Worm (Caenorhabditis elegans) whole organism, L1 larva: Measurements from ENCODE around the gene B0035.3.

Experiments
- F16B12.6 ChIP-seq: fragments of 150-350 bp; optimal IDR thresholded peaks from 2 replicates; lab custom pipeline; 2014; ENCODE audit warnings: missing biosample characterization, missing genetic modification characterization
- ama-1 ChIP-seq: fragments of 150-350 bp; optimal IDR thresholded peaks from 2 replicates; lab custom pipeline; 2014
- dpl-1 ChIP-seq, 3 experiments: fragments of 150-350 bp in 2 of 3; sonication (generic microtip) in 1 of 3; optimal IDR thresholded peaks; 2 replicates each; lab custom pipeline; 2014 to 2017; ENCODE audit warnings: missing biosample characterization in 3 of 3, missing genetic modification characterization in 3 of 3, missing genetic modification reagents in 3 of 3
- egl-27 ChIP-seq, 2 experiments: fragments of 150-350 bp in 1 of 2; sonication (generic microtip); optimal IDR thresholded peaks; 3 replicates each; lab custom pipeline; 2017 to 2018; ENCODE audit warnings: missing biosample characterization in 2 of 2, missing genetic modification characterization in 2 of 2, missing genetic modification reagents in 2 of 2
- mep-1 ChIP-seq: fragments of 150-350 bp; optimal IDR thresholded peaks from 2 replicates; lab custom pipeline; 2014; ENCODE audit warnings: missing biosample characterization, missing genetic modification characterization
- nhr-85 ChIP-seq: sonication (generic microtip); peaks from one replicate; lab custom pipeline; 2016; ENCODE audit warnings: missing genetic modification characterization, inconsistent platforms, missing compliant biosample characterization
- sptf-1 ChIP-seq: fragments of 150-350 bp; optimal IDR thresholded peaks from 2 replicates; lab custom pipeline; 2014; ENCODE audit warnings: missing biosample characterization, missing genetic modification characterization
- tbx-2 ChIP-seq: sonication (generic microtip); optimal IDR thresholded peaks from 2 replicates; lab custom pipeline; 2016; ENCODE audit warnings: missing genetic modification characterization, missing compliant biosample characterization
- ztf-4 ChIP-seq: fragments of 150-350 bp; optimal IDR thresholded peaks from 2 replicates; lab custom pipeline; 2014; ENCODE audit warnings: missing biosample characterization, missing genetic modification characterization

DNA sequence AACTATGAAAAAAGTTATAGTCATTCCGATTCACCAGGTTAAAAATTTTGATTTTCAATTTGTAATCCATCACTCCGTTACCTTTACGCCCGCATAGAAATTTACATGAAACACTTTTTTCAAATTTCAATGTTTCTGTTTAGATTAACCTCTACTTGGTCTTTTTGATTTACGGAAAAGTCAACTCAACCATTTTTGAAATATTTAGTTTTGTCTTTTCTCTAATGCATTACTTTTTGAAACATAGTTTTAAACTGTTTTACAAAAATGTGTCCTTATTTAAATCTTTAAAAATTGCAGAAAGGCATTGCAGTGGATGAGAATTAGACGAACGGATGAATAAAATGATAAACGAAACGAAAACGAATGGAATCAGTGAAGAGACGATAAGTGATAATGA lies 41.6 kb downstream of the B0035.3 start, which contains the start of gene gtl-2:
- TF ChIP-seq sptf-1 (tag; lab: Kevin White, UChicago): no peak
- TF ChIP-seq F16B12.6 (tag; lab: Kevin White, UChicago): no peak
- no peak for TF ChIP-seq tbx-2 (tag; lab: Kevin White, UChicago)
- no peak for TF ChIP-seq nhr-85 (tag; lab: Kevin White, UChicago)
- TF ChIP-seq ztf-4 (tag; lab: Kevin White, UChicago): no peak
- no peak for TF ChIP-seq mep-1 (tag; lab: Kevin White, UChicago)
- TF ChIP-seq ama-1 (lab: Kevin White, UChicago): no peak
- no peak for TF ChIP-seq egl-27 (tag; optimal IDR thresholded peaks at IDR 0.05; lab: Kevin White, UChicago)
- no peak for TF ChIP-seq dpl-1 (GFP tag; optimal IDR thresholded peaks at IDR 0.05; lab: Kevin White, UChicago)
